Fruit fly (Drosophila melanogaster) Kc167 (cell line): ENCODE results near the gene CG33489.

Experiments
- Myc ChIP-seq: fragments of >200 bp; optimal IDR thresholded peaks from 2 replicates; lab custom pipeline; 2017; ENCODE audit warnings: missing external identifiers
- Sin3A ChIP-seq: fragments of >200 bp; optimal IDR thresholded peaks from 2 replicates; lab custom pipeline; 2018; ENCODE audit warnings: missing external identifiers
- insv ChIP-seq: fragments of >200 bp; optimal IDR thresholded peaks from 3 replicates; lab custom pipeline; 2018; ENCODE audit warnings: missing external identifiers
- psq ChIP-seq: fragments of >200 bp; optimal IDR thresholded peaks from 2 replicates; lab custom pipeline; 2017; ENCODE audit warnings: missing external identifiers

- TF ChIP-seq psq (lab: Kevin White, UChicago) (no peak), insv (lab: Kevin White, UChicago) (no peak), Myc (lab: Kevin White, UChicago) (no peak), Sin3A (lab: Kevin White, UChicago) (no peak)
These were observed 44.7 kb downstream of the CG33489 start for dm6 chr3L:11531994-11532732.
